Worm (Caenorhabditis elegans) whole organism, midembryonic: ENCODE measurements around the gene T11F8.4.
"Not testable (repeated sequence)": the region's sequence is repeated elsewhere in the genome, so short reads cannot be mapped to it uniquely, and the experiment has no call there.

ENCODE experiments used
- T22C8.4 ChIP-seq: fragments of 200-800 bp; sonication (Bioruptor generic); IDR thresholded peaks from 2 replicates; pipeline ENCODE4 v1.3.6; 2022; ENCODE audit warnings: missing genetic modification characterization, missing compliant biosample characterization
- cog-1 ChIP-seq: sonication (generic microtip); optimal IDR thresholded peaks from 2 replicates; lab custom pipeline; 2016; ENCODE audit warnings: missing genetic modification characterization, missing compliant biosample characterization
- flt-1 ChIP-seq: fragments of 200-800 bp; sonication (Bioruptor generic); IDR thresholded peaks from 2 replicates; pipeline ENCODE4 v1.3.6; 2022; ENCODE audit warnings: missing genetic modification characterization, missing compliant biosample characterization
- klf-2 ChIP-seq: fragments of 200-800 bp; sonication (Bioruptor generic); conservative IDR thresholded peaks from 2 replicates; pipeline ENCODE4 v1.3.6; 2022; ENCODE audit warnings: missing genetic modification reagents, missing genetic modification characterization, missing compliant biosample characterization
- med-1 ChIP-seq: sonication (generic microtip); optimal IDR thresholded peaks from 2 replicates; lab custom pipeline; 2017; ENCODE audit warnings: missing genetic modification characterization, mild to moderate bottlenecking, missing compliant biosample characterization, antibody characterized with exemption, missing genetic modification reagents; ENCODE audit not compliant: insufficient read depth
- ref-1 ChIP-seq: fragments of 200-800 bp; sonication (Bioruptor generic); conservative IDR thresholded peaks from 2 replicates; pipeline ENCODE4 v1.3.6; 2022; ENCODE audit warnings: missing genetic modification reagents, missing genetic modification characterization, missing compliant biosample characterization
- tab-1 ChIP-seq: fragments of 200-800 bp; sonication (Bioruptor generic); IDR thresholded peaks from 2 replicates; pipeline ENCODE4 v1.3.6; 2022; ENCODE audit warnings: missing genetic modification characterization, missing compliant biosample characterization
- ztf-23 ChIP-seq: fragments of 200-800 bp; sonication (Bioruptor generic); IDR thresholded peaks from 2 replicates; pipeline ENCODE4 v1.3.6; 2022; ENCODE audit warnings: missing genetic modification reagents, missing genetic modification characterization, missing compliant biosample characterization
- ztf-29 ChIP-seq: fragments of 200-800 bp; sonication (Bioruptor generic); IDR thresholded peaks from 2 replicates; pipeline ENCODE4 v1.3.6; 2022; ENCODE audit warnings: missing genetic modification reagents, missing genetic modification characterization, missing compliant biosample characterization

T11F8.4 gene

ce11 chrIV:5492196-5492595 lies 15.8 kb upstream of the T11F8.4 start:
- TF ChIP-seq flt-1 (GFP tag; lab: Robert Waterston, UW) (no peak), ztf-29 (GFP tag; lab: Robert Waterston, UW) (no peak), cog-1 (tag; lab: Kevin White, UChicago) (no peak), T22C8.4 (GFP tag; lab: Robert Waterston, UW) (no peak), med-1 (no peak), ztf-23 (GFP tag; lab: Robert Waterston, UW) (no peak), klf-2 (GFP tag; lab: Robert Waterston, UW) (no peak), ref-1 (GFP tag; lab: Robert Waterston, UW) (no peak), tab-1 (GFP tag; lab: Robert Waterston, UW) (no peak)

- not testable (repeated sequence) for TF ChIP-seq T22C8.4, tab-1, flt-1 (GFP tag; lab: Robert Waterston, UW)
Observed at ce11 chrIV:5491054-5491453, 14.7 kb upstream of the T11F8.4 start, which contains the start of gene B0273.115. B0273.115 (minus strand) TSS chrIV:5491154.

- not testable (repeated sequence) for TF ChIP-seq ref-1, klf-2, flt-1 (GFP tag; lab: Robert Waterston, UW)
Observed at ce11 chrIV:5486208-5486731, 9.9 kb upstream of the T11F8.4 start, which contains the start of the genes snpc-3.1 and puf-7. snpc-3.1 (minus strand) TSS chrIV:5486258. puf-7 (plus strand) TSS chrIV:5486713.

- TF ChIP-seq ztf-23 (GFP tag; lab: Robert Waterston, UW) = no peak
- TF ChIP-seq ztf-29 (GFP tag; lab: Robert Waterston, UW) = no peak
- TF ChIP-seq med-1 = no peak
- no peak for TF ChIP-seq flt-1 (GFP tag; lab: Robert Waterston, UW)
- no peak for TF ChIP-seq klf-2 (GFP tag; lab: Robert Waterston, UW)
- TF ChIP-seq T22C8.4 (GFP tag; lab: Robert Waterston, UW) = no peak
- no peak for TF ChIP-seq cog-1 (tag; lab: Kevin White, UChicago)
- TF ChIP-seq tab-1 (GFP tag; lab: Robert Waterston, UW) = no peak
- TF ChIP-seq ref-1 (GFP tag; lab: Robert Waterston, UW) = no peak
Observed at ce11 chrIV:5482723-5483122, 6.4 kb upstream of the T11F8.4 start, which contains the start of gene T11F8.5. T11F8.5 (plus strand) TSS chrIV:5483023.

- TF ChIP-seq cog-1 (tag; lab: Kevin White, UChicago) (no peak), T22C8.4 (GFP tag; lab: Robert Waterston, UW) (no peak), ztf-29 (GFP tag; lab: Robert Waterston, UW) (no peak), tab-1 (GFP tag; lab: Robert Waterston, UW) (no peak), ztf-23 (GFP tag; lab: Robert Waterston, UW) (no peak), flt-1 (GFP tag; lab: Robert Waterston, UW) (no peak), ref-1 (GFP tag; lab: Robert Waterston, UW) (no peak), med-1 (no peak), klf-2 (GFP tag; lab: Robert Waterston, UW) (no peak)
Observed at ce11 chrIV:5482231-5482630, 5.9 kb upstream of the T11F8.4 start, which contains the start of gene T11F8.12. T11F8.12 (minus strand) TSS chrIV:5482331.

- TF ChIP-seq ztf-23 (GFP tag; lab: Robert Waterston, UW) (no peak), klf-2 (GFP tag; lab: Robert Waterston, UW) (no peak), ref-1 (GFP tag; lab: Robert Waterston, UW) (no peak), cog-1 (tag; lab: Kevin White, UChicago) (no peak), tab-1 (GFP tag; lab: Robert Waterston, UW) (no peak), ztf-29 (GFP tag; lab: Robert Waterston, UW) (no peak), T22C8.4 (GFP tag; lab: Robert Waterston, UW) (no peak), med-1 (no peak), flt-1 (GFP tag; lab: Robert Waterston, UW) (no peak)
Observed at ce11 chrIV:5479289-5479688, 2.9 kb upstream of the T11F8.4 start, which contains the start of gene T11F8.1. T11F8.1 (plus strand) TSS chrIV:5479589.

ce11 chrIV:5473098-5473497 lies 3.3 kb downstream of the T11F8.4 start:
- TF ChIP-seq med-1 (no peak), flt-1 (GFP tag; lab: Robert Waterston, UW) (no peak), ztf-29 (GFP tag; lab: Robert Waterston, UW) (no peak), tab-1 (GFP tag; lab: Robert Waterston, UW) (no peak), ztf-23 (GFP tag; lab: Robert Waterston, UW) (no peak), klf-2 (GFP tag; lab: Robert Waterston, UW) (no peak), T22C8.4 (GFP tag; lab: Robert Waterston, UW) (no peak), cog-1 (tag; lab: Kevin White, UChicago) (no peak), ref-1 (GFP tag; lab: Robert Waterston, UW) (no peak)

ce11 chrIV:5469739-5470138 lies 6.6 kb downstream of the T11F8.4 start, which contains the start of gene rme-2:
rme-2 (plus strand) TSS chrIV:5470026.
- TF ChIP-seq flt-1 (GFP tag; lab: Robert Waterston, UW) = no peak
- no peak for TF ChIP-seq ref-1 (GFP tag; lab: Robert Waterston, UW)
- no peak for TF ChIP-seq ztf-23 (GFP tag; lab: Robert Waterston, UW)
- no peak for TF ChIP-seq ztf-29 (GFP tag; lab: Robert Waterston, UW)
- no peak for TF ChIP-seq klf-2 (GFP tag; lab: Robert Waterston, UW)
- TF ChIP-seq tab-1 (GFP tag; lab: Robert Waterston, UW) = no peak
- no peak for TF ChIP-seq T22C8.4 (GFP tag; lab: Robert Waterston, UW)
- no peak for TF ChIP-seq med-1
- no peak for TF ChIP-seq cog-1 (tag; lab: Kevin White, UChicago)

- not testable (repeated sequence) for TF ChIP-seq flt-1 (GFP tag; lab: Robert Waterston, UW); cog-1 (tag; lab: Kevin White, UChicago); klf-2 (GFP tag; lab: Robert Waterston, UW)
Observed at ce11 chrIV:5464403-5464802, 12.0 kb downstream of the T11F8.4 start, which contains the start of gene Y52D5A.2. Y52D5A.2 (minus strand) TSS chrIV:5464503.
